Fruit fly (Drosophila melanogaster): Measurements from ENCODE around the gene CG33290.

The CG33290 gene

DNA sequence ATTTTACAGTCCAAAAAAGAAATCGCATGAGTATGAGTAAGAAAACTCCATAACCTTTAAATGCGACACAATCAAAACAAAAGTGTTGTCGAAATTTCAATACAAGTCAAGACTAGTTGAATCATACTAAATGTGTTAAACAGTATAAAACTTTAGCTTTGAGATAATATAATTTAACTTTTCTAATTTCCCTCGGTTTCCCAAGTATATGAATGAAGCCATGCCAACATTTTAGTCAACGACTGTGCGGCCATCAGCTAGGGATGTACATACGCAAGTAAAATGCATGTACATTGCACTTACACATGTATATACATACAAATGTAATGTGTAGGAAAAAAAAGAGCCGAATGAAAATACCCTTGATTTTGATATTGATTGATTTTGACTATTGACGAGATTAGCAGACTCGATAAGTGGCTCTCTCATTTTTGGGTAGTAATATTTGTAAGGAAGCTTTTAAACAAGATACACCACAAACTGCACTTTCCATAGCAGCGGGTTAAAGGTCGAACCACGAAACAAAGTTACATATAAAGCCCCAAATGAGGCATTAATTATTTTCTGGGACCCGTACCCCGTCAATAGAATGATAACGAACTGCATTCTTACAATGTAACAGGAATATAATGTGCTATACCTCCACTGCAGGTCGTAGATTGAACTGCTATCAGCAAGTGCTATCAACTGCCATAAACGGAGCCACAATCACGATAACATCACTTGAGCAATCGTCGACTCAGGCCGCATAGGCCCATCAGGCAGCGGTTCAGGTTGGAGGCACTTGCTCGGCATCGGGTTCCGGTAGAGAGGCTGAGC is 17.9 kb upstream of the CG33290 start (continued):
- TF ChIP-seq ss (GFP tag; optimal IDR thresholded peaks at IDR 0.05) (no peak), CG6854 (GFP tag; optimal IDR thresholded peaks at IDR 0.05) (no peak), achi (GFP tag; optimal IDR thresholded peaks at IDR 0.05) (no peak), Smox (GFP tag; optimal IDR thresholded peaks at IDR 0.05) (no peak), cyc (GFP tag; optimal IDR thresholded peaks at IDR 0.05) (peak; percentile 48), topi (GFP tag; optimal IDR thresholded peaks at IDR 0.05) (peak; percentile 35), CG6792 (GFP tag; optimal IDR thresholded peaks at IDR 0.05) (peak; percentile 40), CG16779 (tag; optimal IDR thresholded peaks at IDR 0.05) (no peak), Hr39 (GFP tag; optimal IDR thresholded peaks at IDR 0.05) (no peak)

DNA sequence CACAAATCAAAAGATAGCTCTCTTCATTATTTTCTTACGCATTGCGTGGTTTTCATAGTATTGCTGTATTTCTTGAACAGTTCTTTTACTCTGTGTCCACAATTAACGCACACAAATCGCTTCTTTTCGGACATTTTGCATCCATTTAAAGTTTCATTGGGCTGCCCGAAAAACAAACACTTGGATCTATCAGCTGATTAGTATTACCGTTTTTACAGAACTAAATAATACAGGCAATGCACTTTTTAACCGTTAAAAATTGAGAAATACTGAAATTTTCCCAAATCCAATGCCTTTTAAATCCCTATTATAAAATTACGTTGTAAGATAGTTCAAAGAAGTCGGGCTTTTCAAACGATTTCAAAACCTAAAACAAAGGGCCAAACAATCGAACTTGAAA is 13.1 kb upstream of the CG33290 start, which contains the start of gene Arv1:
Arv1 (minus strand) TSS at position 226 of the 400 bp plus-strand sequence.
- TF ChIP-seq Met (GFP tag; optimal IDR thresholded peaks at IDR 0.05), result no peak
- no peak for TF ChIP-seq Ets96B (tag; optimal IDR thresholded peaks at IDR 0.05)
- TF ChIP-seq Sox15 (GFP tag; optimal IDR thresholded peaks at IDR 0.05), result no peak
- no peak for TF ChIP-seq lz (GFP tag; optimal IDR thresholded peaks at IDR 0.05)
- TF ChIP-seq Sox14 (GFP tag; optimal IDR thresholded peaks at IDR 0.05), result no peak
- TF ChIP-seq CG8632 (GFP tag; optimal IDR thresholded peaks at IDR 0.05), result no peak
- no peak for TF ChIP-seq CG3032 (tag; optimal IDR thresholded peaks at IDR 0.05)
- no peak for TF ChIP-seq dsx (GFP tag; optimal IDR thresholded peaks at IDR 0.05; ENCODE audit: poor library complexity, severe bottlenecking)
- TF ChIP-seq net (GFP tag; optimal IDR thresholded peaks at IDR 0.05), result no peak
- TF ChIP-seq CG10631 (GFP tag; optimal IDR thresholded peaks at IDR 0.05), result no peak
- TF ChIP-seq Hr4 (GFP tag; optimal IDR thresholded peaks at IDR 0.05), result no peak
- no peak for TF ChIP-seq dac (GFP tag; optimal IDR thresholded peaks at IDR 0.05)
- no peak for TF ChIP-seq eg (GFP tag; IDR thresholded peaks at IDR 0.05)

DNA sequence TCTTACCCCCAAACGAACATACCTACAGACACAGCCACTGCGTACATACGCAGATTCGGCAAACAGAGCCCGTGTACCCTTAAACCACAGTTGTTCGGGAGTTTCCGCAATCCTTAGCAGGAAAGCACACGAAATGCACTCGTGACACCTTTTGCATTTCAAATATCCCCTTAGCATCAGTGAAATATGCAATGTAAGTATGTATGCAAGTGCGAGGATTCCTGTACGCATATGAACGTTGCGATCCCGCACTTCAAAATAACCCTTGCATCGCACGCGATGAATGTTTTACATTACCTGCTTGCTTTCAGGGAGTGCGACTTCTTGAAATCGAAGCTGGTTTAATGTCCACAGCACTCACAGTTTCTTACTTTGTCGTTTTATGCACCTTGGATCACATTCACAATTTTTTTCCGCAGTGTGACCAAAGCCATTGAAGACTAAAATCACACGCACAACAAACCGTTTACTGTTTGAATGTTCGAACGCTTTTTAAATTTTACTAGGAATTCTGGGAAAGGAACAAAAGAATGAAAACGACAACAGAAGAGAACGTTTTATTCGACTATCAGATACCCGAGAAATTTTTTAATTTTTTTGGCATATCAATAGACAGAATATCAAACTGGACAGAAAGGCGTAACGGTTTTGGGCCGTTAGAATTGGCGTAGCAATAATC is 8.8 kb upstream of the CG33290 start, which contains the start of gene Mkrn1:
Mkrn1 (minus strand) TSS at position 444 of the 679 bp plus-strand sequence.
- TF ChIP-seq CG15336 (GFP tag; IDR thresholded peaks at IDR 0.05) (no peak), CG34406 (GFP tag; optimal IDR thresholded peaks at IDR 0.05) (no peak), CG6163 (GFP tag; IDR thresholded peaks at IDR 0.05) (no peak), CG6854 (GFP tag; optimal IDR thresholded peaks at IDR 0.05) (peak; percentile 23), CG6808 (GFP tag; optimal IDR thresholded peaks at IDR 0.05) (no peak), Sox15 (GFP tag; optimal IDR thresholded peaks at IDR 0.05) (no peak), dsx (GFP tag; optimal IDR thresholded peaks at IDR 0.05; ENCODE audit: poor library complexity, severe bottlenecking) (peak; percentile 81), acj6 (GFP tag; optimal IDR thresholded peaks at IDR 0.05) (no peak), fd59A (GFP tag; optimal IDR thresholded peaks at IDR 0.05) (no peak), dac (GFP tag; optimal IDR thresholded peaks at IDR 0.05) (no peak)

DNA sequence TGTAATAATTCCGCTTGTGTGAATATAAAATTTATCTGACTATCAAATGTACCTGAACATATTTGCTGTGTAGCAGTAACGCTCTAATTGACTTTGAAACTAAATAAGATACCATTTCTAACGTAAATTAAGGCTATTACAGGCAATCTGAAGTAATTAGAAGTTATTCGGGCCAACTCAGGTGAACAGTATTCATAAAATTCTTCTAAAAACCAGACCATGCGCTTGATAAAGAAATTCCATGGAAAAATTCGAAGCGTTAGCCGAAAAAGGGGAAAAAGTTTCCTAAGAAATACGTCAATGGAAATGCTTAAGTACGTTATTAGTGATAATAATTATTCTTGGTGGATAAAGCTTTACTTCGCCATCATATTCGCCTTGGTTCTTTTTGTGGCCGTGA is 7.8 kb upstream of the CG33290 start, which contains the start of gene ppk5:
ppk5 (plus strand) TSS at position 301 of the 400 bp plus-strand sequence.
- no peak for TF ChIP-seq Sox14 (GFP tag; optimal IDR thresholded peaks at IDR 0.05)
- no peak for TF ChIP-seq CG16779 (tag; optimal IDR thresholded peaks at IDR 0.05)

DNA sequence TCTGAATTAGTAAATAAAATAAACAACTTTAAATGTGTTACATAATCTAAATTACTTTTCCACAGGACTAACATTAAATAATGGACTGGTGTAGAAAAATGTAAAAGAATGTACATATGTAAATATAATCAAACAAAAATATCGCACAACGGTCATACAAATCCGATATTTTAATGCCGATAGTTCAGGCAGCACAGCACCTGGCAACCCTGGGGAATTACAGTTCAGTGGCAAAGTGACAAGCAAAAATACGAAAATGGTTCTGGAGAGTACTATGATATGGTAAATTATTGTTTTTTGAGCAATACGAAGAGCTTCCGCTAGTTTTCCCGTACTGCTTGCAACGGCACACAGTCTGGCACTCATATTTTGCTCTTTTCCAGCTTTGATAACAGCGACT is 5.3 kb upstream of the CG33290 start, which contains the start of gene Rpn10:
Rpn10 (plus strand) TSS at position 144 of the 400 bp plus-strand sequence.
- TF ChIP-seq CG9139 (GFP tag; optimal IDR thresholded peaks at IDR 0.05) (no peak), CG31627 (GFP tag; optimal IDR thresholded peaks at IDR 0.05) (peak; percentile 40), CG3919 (GFP tag; optimal IDR thresholded peaks at IDR 0.05) (no peak), lz (GFP tag; optimal IDR thresholded peaks at IDR 0.05) (peak; percentile 31), Eip78C (GFP tag) (peak; percentile 73), esn (GFP tag; optimal IDR thresholded peaks at IDR 0.05) (peak; percentile 27), topi (GFP tag; optimal IDR thresholded peaks at IDR 0.05) (peak; percentile 9), CG3032 (tag; optimal IDR thresholded peaks at IDR 0.05) (peak; percentile 25), CG1621 (tag; optimal IDR thresholded peaks at IDR 0.05) (no peak), salr (GFP tag; optimal IDR thresholded peaks at IDR 0.05) (no peak)
